Worm (Caenorhabditis elegans) whole organism, L4 larva: Measurements from ENCODE around the gene Y41C4A.22.
A peak's percentile ranks its signal among the peaks of the same experiment; 100 is the strongest.

Experiments used
- F10B5.3 ChIP-seq: sonication (generic microtip); optimal IDR thresholded peaks from 2 replicates; lab custom pipeline; 2016; ENCODE audit warnings: mild to moderate bottlenecking, missing genetic modification characterization, missing compliant biosample characterization
- F37D6.2 ChIP-seq: sonication (generic microtip); optimal IDR thresholded peaks from 2 replicates; lab custom pipeline; 2016; ENCODE audit warnings: mild to moderate bottlenecking, missing genetic modification characterization, missing compliant biosample characterization
- T26A8.4 ChIP-seq: fragments of 200-800 bp; sonication (Bioruptor generic); IDR thresholded peaks from 2 replicates; pipeline ENCODE4 v1.3.6; 2022; ENCODE audit warnings: missing genetic modification characterization, missing compliant biosample characterization
- Y75B8A.6 ChIP-seq: fragments of 200-800 bp; sonication (Bioruptor generic); IDR thresholded peaks from 2 replicates; pipeline ENCODE4 v1.3.6; 2022; ENCODE audit warnings: missing genetic modification reagents, missing genetic modification characterization, missing compliant biosample characterization
- aha-1 ChIP-seq: fragments of 150-350 bp; peaks from one replicate; lab custom pipeline; 2014; ENCODE audit warnings: missing biosample characterization, missing genetic modification characterization
- ceh-20 ChIP-seq: fragments of 200-800 bp; sonication (Bioruptor generic); IDR thresholded peaks from 2 replicates; pipeline ENCODE4 v1.3.6; 2022; ENCODE audit warnings: missing genetic modification reagents, missing genetic modification characterization, missing compliant biosample characterization
- daf-16 ChIP-seq, 3 experiments: sonication (generic microtip); optimal IDR thresholded peaks; 2 replicates each; lab custom pipeline; 2016 to 2017; ENCODE audit warnings: missing genetic modification characterization in 3 of 3, missing genetic modification reagents in 3 of 3, mild to moderate bottlenecking in 2 of 3, missing compliant biosample characterization in 2 of 3, missing biosample characterization in 1 of 3, moderate library complexity in 1 of 3
- daf-8 ChIP-seq: fragments of 200-800 bp; sonication (Bioruptor generic); IDR thresholded peaks from 2 replicates; pipeline ENCODE4 v1.3.6; 2022; ENCODE audit warnings: missing genetic modification characterization, missing compliant biosample characterization
- dmd-6 ChIP-seq: fragments of 200-800 bp; sonication (Bioruptor generic); IDR thresholded peaks from 2 replicates; pipeline ENCODE4 v1.3.6; 2022; ENCODE audit warnings: missing genetic modification reagents, missing genetic modification characterization, missing compliant biosample characterization
- dmd-9 ChIP-seq: fragments of 200-800 bp; sonication (Bioruptor generic); IDR thresholded peaks from 2 replicates; pipeline ENCODE4 v1.3.6; 2022; ENCODE audit warnings: missing genetic modification reagents, missing genetic modification characterization, missing compliant biosample characterization
- dve-1 ChIP-seq: sonication (generic microtip); optimal IDR thresholded peaks from 2 replicates; lab custom pipeline; 2017; ENCODE audit warnings: antibody characterized with exemption, mild to moderate bottlenecking, missing genetic modification characterization, missing compliant biosample characterization; ENCODE audit not compliant: insufficient read depth
- egl-43 ChIP-seq: fragments of 200-800 bp; sonication (Bioruptor generic); IDR thresholded peaks from 2 replicates; pipeline ENCODE4 v1.3.6; 2022; ENCODE audit warnings: missing genetic modification reagents, missing genetic modification characterization, missing compliant biosample characterization
- fos-1 ChIP-seq: fragments of 150-350 bp; optimal IDR thresholded peaks from 2 replicates; lab custom pipeline; 2014; ENCODE audit warnings: missing biosample characterization, missing genetic modification characterization
- hlh-11 ChIP-seq: fragments of 200-800 bp; sonication (Bioruptor generic); optimal IDR thresholded peaks from 2 replicates; lab custom pipeline; 2018; ENCODE audit warnings: mild to moderate bottlenecking, missing genetic modification characterization, missing compliant biosample characterization
- hlh-30 ChIP-seq: sonication (generic microtip); optimal IDR thresholded peaks from 2 replicates; lab custom pipeline; 2017; ENCODE audit warnings: antibody characterized with exemption, mild to moderate bottlenecking, missing genetic modification characterization, missing compliant biosample characterization; ENCODE audit not compliant: insufficient read depth
- hmg-1.1 ChIP-seq: fragments of 200-800 bp; sonication (Bioruptor generic); IDR thresholded peaks from 2 replicates; pipeline ENCODE4 v1.3.6; 2022; ENCODE audit warnings: missing genetic modification reagents, missing genetic modification characterization, missing compliant biosample characterization
- lin-15B ChIP-seq: fragments of 150-350 bp; sonication (generic microtip); optimal IDR thresholded peaks from 3 replicates; lab custom pipeline; 2014; ENCODE audit warnings: missing biosample characterization, missing genetic modification characterization
- lin-38 ChIP-seq: fragments of 200-800 bp; sonication (Bioruptor generic); IDR thresholded peaks from 2 replicates; pipeline ENCODE4 v1.3.6; 2022; ENCODE audit warnings: missing genetic modification reagents, missing genetic modification characterization, missing compliant biosample characterization
- lsy-2 ChIP-seq, 2 experiments: fragments of 150-350 bp in 1 of 2; sonication (generic microtip) in 1 of 2; optimal IDR thresholded peaks; 2 replicates each; lab custom pipeline; 2014 to 2017; ENCODE audit warnings: missing biosample characterization in 2 of 2, missing genetic modification characterization in 2 of 2
- mdl-1 ChIP-seq, 2 experiments: fragments of 150-350 bp in 1 of 2; sonication (generic microtip) in 1 of 2; optimal IDR thresholded peaks; 2 replicates each; lab custom pipeline; 2014 to 2017; ENCODE audit warnings: missing biosample characterization in 2 of 2, missing genetic modification characterization in 2 of 2
- mep-1 ChIP-seq: fragments of 150-350 bp; sonication (generic microtip); optimal IDR thresholded peaks from 3 replicates; lab custom pipeline; 2014; ENCODE audit warnings: missing biosample characterization, missing genetic modification characterization
- mes-2 ChIP-seq: sonication (generic microtip); optimal IDR thresholded peaks from 2 replicates; lab custom pipeline; 2016; ENCODE audit warnings: missing genotype, mild to moderate bottlenecking, missing genetic modification characterization, missing compliant biosample characterization; ENCODE audit not compliant: poor library complexity, severe bottlenecking
- nhr-28 ChIP-seq: fragments of 150-350 bp; optimal IDR thresholded peaks from 2 replicates; lab custom pipeline; 2014; ENCODE audit warnings: missing biosample characterization, missing genetic modification characterization
- nhr-48 ChIP-seq: sonication (generic microtip); optimal IDR thresholded peaks from 2 replicates; lab custom pipeline; 2016; ENCODE audit warnings: mild to moderate bottlenecking, missing genetic modification characterization, missing compliant biosample characterization
- nhr-76 ChIP-seq: fragments of 150-350 bp; optimal IDR thresholded peaks from 2 replicates; lab custom pipeline; 2014; ENCODE audit warnings: missing biosample characterization, missing genetic modification characterization
- pha-4 ChIP-seq, 2 experiments: fragments of 150-350 bp in 1 of 2; fragments of 200-800 bp in 1 of 2; sonication (Bioruptor generic) in 1 of 2; IDR thresholded peaks in 1 of 2; optimal IDR thresholded peaks in 1 of 2; 2 replicates each; pipeline versions ENCODE4 v1.3.6 to Lab custom; 2014 to 2022; ENCODE audit warnings: missing genetic modification characterization in 2 of 2, missing genetic modification reagents in 2 of 2, missing biosample characterization in 1 of 2, missing compliant biosample characterization in 1 of 2
- php-3 ChIP-seq: fragments of 200-800 bp; sonication (Bioruptor generic); IDR thresholded peaks from 2 replicates; pipeline ENCODE4 v1.3.6; 2022; ENCODE audit warnings: missing genetic modification reagents, missing genetic modification characterization, missing compliant biosample characterization
- set-16 ChIP-seq: fragments of 200-800 bp; sonication (Bioruptor generic); IDR thresholded peaks from 2 replicates; pipeline ENCODE4 v1.3.6; 2022; ENCODE audit warnings: missing genetic modification reagents, missing genetic modification characterization, missing compliant biosample characterization
- skn-1 ChIP-seq: fragments of 150-350 bp; optimal IDR thresholded peaks from 2 replicates; lab custom pipeline; 2014; ENCODE audit warnings: missing biosample characterization, missing genetic modification characterization
- snpc-1.2 ChIP-seq: fragments of 200-800 bp; sonication (Bioruptor generic); IDR thresholded peaks from 2 replicates; pipeline ENCODE4 v1.3.6; 2022; ENCODE audit warnings: missing genetic modification reagents, missing genetic modification characterization, missing compliant biosample characterization
- spr-1 ChIP-seq: sonication (generic microtip); optimal IDR thresholded peaks from 2 replicates; lab custom pipeline; 2016; ENCODE audit warnings: mild to moderate bottlenecking, missing genetic modification characterization, missing compliant biosample characterization
- spr-3 ChIP-seq: fragments of 200-800 bp; sonication (Bioruptor generic); optimal IDR thresholded peaks from 2 replicates; lab custom pipeline; 2018; ENCODE audit warnings: mild to moderate bottlenecking, missing genetic modification characterization, missing compliant biosample characterization
- unc-62 ChIP-seq, 3 experiments: fragments of 150-350 bp in 1 of 3; sonication (generic microtip); optimal IDR thresholded peaks in 2 of 3; peaks in 1 of 3; 1 replicate in 1 of 3; 2 replicates in 2 of 3; lab custom pipeline; 2014 to 2017; ENCODE audit warnings: missing biosample characterization in 3 of 3, missing genetic modification characterization in 3 of 3, missing genetic modification reagents in 3 of 3, missing genotype in 1 of 3
- zfp-3 ChIP-seq: fragments of 200-800 bp; sonication (Bioruptor generic); conservative IDR thresholded peaks from 2 replicates; pipeline ENCODE4 v1.3.6; 2022; ENCODE audit warnings: missing genetic modification reagents, missing genetic modification characterization, missing compliant biosample characterization

Y41C4A.22 gene

DNA sequence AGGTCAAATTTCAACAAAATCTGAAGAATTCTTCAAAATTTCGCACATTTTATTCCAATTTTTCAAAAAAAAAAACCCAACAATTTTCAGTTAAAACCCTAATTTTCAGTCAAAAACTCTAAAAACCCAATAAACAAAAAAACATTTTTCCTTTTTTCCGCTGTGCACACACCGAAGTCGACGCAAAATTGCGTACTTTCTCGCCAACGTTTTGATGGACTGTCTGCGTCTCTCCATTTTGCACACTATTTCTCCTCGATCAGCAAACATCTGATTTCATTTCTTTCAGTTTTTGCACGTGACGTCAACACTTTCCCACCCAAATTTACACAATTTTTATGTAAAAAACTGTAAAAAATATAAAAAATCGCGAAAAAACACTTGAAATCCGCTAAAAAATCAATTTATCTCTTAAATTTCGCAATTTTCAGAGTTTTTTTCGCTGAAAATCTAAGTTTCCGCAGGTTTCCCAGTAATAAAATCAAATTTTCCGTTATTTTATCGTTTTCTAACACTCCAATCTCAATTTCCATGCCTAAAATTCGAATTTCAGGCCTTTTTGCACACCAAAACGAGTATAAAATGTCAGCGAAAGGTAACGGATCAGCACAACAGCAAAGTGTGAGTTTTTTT, 37.8 kb upstream of the Y41C4A.22 start, which contains the start of gene crh-1 (continued):
- TF ChIP-seq hlh-11 (peak; percentile 97), spr-3 (GFP tag; lab: Kevin White, UChicago) (no peak), daf-16 (GFP tag; optimal IDR thresholded peaks at IDR 0.05; lab: Kevin White, UChicago) (peak in 1 of 2 experiments; percentile 35), daf-16 (tag; optimal IDR thresholded peaks at IDR 0.05; lab: Kevin White, UChicago) (peak; percentile 86), mdl-1 (tag; optimal IDR thresholded peaks at IDR 0.05; lab: Kevin White, UChicago) (peak in 1 of 2 experiments; percentile 62), F37D6.2 (tag; lab: Kevin White, UChicago) (no peak), hmg-1.1 (GFP tag; lab: Robert Waterston, UW) (peak; percentile 61), fos-1 (no peak), skn-1 (tag; lab: Kevin White, UChicago) (no peak), spr-1 (peak; percentile 45), lin-38 (GFP tag; lab: Robert Waterston, UW) (peak; percentile 77), dmd-9 (GFP tag; lab: Robert Waterston, UW) (0 out of 2 replicates have a peak, but pooled peaks have one; percentile 58), dve-1 (tag; lab: Kevin White, UChicago) (peak; percentile 83), mep-1 (tag; lab: Kevin White, UChicago) (peak; percentile 83), ceh-20 (GFP tag; lab: Robert Waterston, UW) (peak; percentile 47; the same call in 1 of the 2 replicates), nhr-28 (tag; lab: Kevin White, UChicago) (peak; percentile 60), mes-2 (tag; lab: Kevin White, UChicago) (peak; percentile 79), T26A8.4 (GFP tag; lab: Robert Waterston, UW) (peak; percentile 52), zfp-3 (GFP tag; lab: Robert Waterston, UW) (0 out of 2 replicates have a peak, but pooled peaks have one; percentile 41), egl-43 (GFP tag; lab: Robert Waterston, UW) (no peak), lsy-2 (tag; optimal IDR thresholded peaks at IDR 0.05; lab: Kevin White, UChicago) (peak in 1 of 2 experiments; percentile 85), hlh-30 (peak; percentile 98), nhr-76 (tag; lab: Kevin White, UChicago) (no peak), unc-62 (GFP tag; optimal IDR thresholded peaks at IDR 0.05 in 1 of 2; lab: Kevin White, UChicago) (peak in 1 of 2 experiments; percentile 10), unc-62 (tag; optimal IDR thresholded peaks at IDR 0.05; lab: Kevin White, UChicago) (no peak), pha-4 (GFP tag; IDR thresholded peaks at IDR 0.05; lab: Robert Waterston, UW) (0 out of 2 replicates have a peak, but pooled peaks have one; percentile 60), pha-4 (tag; optimal IDR thresholded peaks at IDR 0.05; lab: Kevin White, UChicago) (peak; percentile 57), aha-1 (tag; lab: Kevin White, UChicago) (peak; percentile 99)

DNA sequence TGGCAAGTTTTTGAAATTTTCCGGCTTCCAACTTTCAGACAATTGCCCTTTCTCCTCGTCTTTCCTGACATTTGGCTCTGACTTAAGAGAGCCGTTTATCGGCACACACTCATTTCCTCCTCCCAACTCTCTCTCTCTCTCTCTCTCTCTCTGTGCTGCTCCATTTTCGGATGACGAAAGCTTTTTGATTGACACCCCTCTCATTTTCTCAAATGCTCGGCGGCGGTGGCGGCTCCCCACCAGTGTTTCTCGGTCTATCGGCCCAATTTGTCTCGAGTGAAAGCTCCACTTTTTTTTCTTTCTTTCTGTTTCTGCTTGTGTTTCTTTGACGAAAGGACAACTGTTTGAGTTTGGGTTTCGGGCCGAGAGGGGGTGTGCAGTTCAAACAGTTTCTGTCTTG, 35.3 kb upstream of the Y41C4A.22 start:
- TF ChIP-seq snpc-1.2 (GFP tag; lab: Robert Waterston, UW) (no peak), nhr-48 (tag; lab: Kevin White, UChicago) (no peak), mes-2 (tag; lab: Kevin White, UChicago) (no peak), daf-8 (GFP tag; lab: Robert Waterston, UW) (no peak), F10B5.3 (tag; lab: Kevin White, UChicago) (no peak), skn-1 (tag; lab: Kevin White, UChicago) (no peak), dmd-6 (GFP tag; lab: Robert Waterston, UW) (peak; percentile 32; the same call in 1 of the 2 replicates), nhr-28 (tag; lab: Kevin White, UChicago) (no peak), php-3 (GFP tag; lab: Robert Waterston, UW) (no peak), daf-16 (GFP tag; optimal IDR thresholded peaks at IDR 0.05; lab: Kevin White, UChicago) (no peak), daf-16 (tag; optimal IDR thresholded peaks at IDR 0.05; lab: Kevin White, UChicago) (no peak), lin-15B (tag; lab: Kevin White, UChicago) (no peak), dmd-9 (GFP tag; lab: Robert Waterston, UW) (no peak), set-16 (peak; percentile 58), Y75B8A.6 (GFP tag; lab: Robert Waterston, UW) (0 out of 2 replicates have a peak, but pooled peaks have one; percentile 20), egl-43 (GFP tag; lab: Robert Waterston, UW) (0 out of 2 replicates have a peak, but pooled peaks have one; percentile 23), hmg-1.1 (GFP tag; lab: Robert Waterston, UW) (0 out of 2 replicates have a peak, but pooled peaks have one; percentile 32)
